Worm (Caenorhabditis elegans) whole organism, young adult: Measurements from ENCODE around the gene ugt-42.

Experiments used
- F10E7.11 ChIP-seq: sonication (generic microtip); optimal IDR thresholded peaks from 2 replicates; lab custom pipeline; 2017; ENCODE audit warnings: mild to moderate bottlenecking, missing genetic modification characterization, moderate library complexity, missing compliant biosample characterization
- F57C9.4 ChIP-seq: sonication (generic microtip); optimal IDR thresholded peaks from 2 replicates; lab custom pipeline; 2017; ENCODE audit warnings: mild to moderate bottlenecking, missing genetic modification characterization, missing compliant biosample characterization
- Y67H2A.10 ChIP-seq: fragments of 200-800 bp; sonication (Bioruptor generic); conservative IDR thresholded peaks from 2 replicates; pipeline ENCODE4 v1.3.6; 2022; ENCODE audit warnings: missing genetic modification reagents, missing genetic modification characterization, missing compliant biosample characterization
- ama-1 ChIP-seq, 3 experiments: fragments of 150-350 bp in 1 of 3; sonication (generic microtip) in 2 of 3; optimal IDR thresholded peaks; 2 replicates each; lab custom pipeline; 2014 to 2018; ENCODE audit warnings: missing biosample characterization in 2 of 3, missing genetic modification characterization in 2 of 3, missing genetic modification reagents in 2 of 3
- attf-6 ChIP-seq: fragments of 200-800 bp; sonication (Bioruptor generic); IDR thresholded peaks from 2 replicates; pipeline ENCODE4 v1.3.6; 2022; ENCODE audit warnings: missing genetic modification reagents, missing genetic modification characterization, missing compliant biosample characterization
- efl-1 ChIP-seq: fragments of 150-350 bp; optimal IDR thresholded peaks from 2 replicates; lab custom pipeline; 2014; ENCODE audit warnings: missing biosample characterization, missing genetic modification reagents, missing genetic modification characterization
- hmg-20 ChIP-seq: fragments of 200-800 bp; sonication (Bioruptor generic); IDR thresholded peaks from 2 replicates; pipeline ENCODE4 v1.3.6; 2022; ENCODE audit warnings: missing genetic modification reagents, missing genetic modification characterization, missing compliant biosample characterization
- madf-10 ChIP-seq: sonication (generic microtip); optimal IDR thresholded peaks from 2 replicates; lab custom pipeline; 2016; ENCODE audit warnings: mild to moderate bottlenecking, missing genetic modification characterization, missing compliant biosample characterization
- madf-8 ChIP-seq: fragments of 200-800 bp; sonication (Bioruptor generic); conservative IDR thresholded peaks from 2 replicates; pipeline ENCODE4 v1.3.6; 2022; ENCODE audit warnings: missing genetic modification reagents, missing genetic modification characterization, missing compliant biosample characterization
- nhr-27 ChIP-seq: fragments of 200-800 bp; sonication (Bioruptor generic); optimal IDR thresholded peaks from 2 replicates; lab custom pipeline; 2018; ENCODE audit warnings: mild to moderate bottlenecking, missing genetic modification characterization, moderate library complexity, missing compliant biosample characterization
- sdz-38 ChIP-seq: sonication (generic microtip); optimal IDR thresholded peaks from 2 replicates; lab custom pipeline; 2016; ENCODE audit warnings: missing genotype, missing genetic modification characterization, missing compliant biosample characterization
- snpc-1.1 ChIP-seq: sonication (generic microtip); optimal IDR thresholded peaks from 2 replicates; lab custom pipeline; 2017; ENCODE audit warnings: missing genetic modification characterization, mild to moderate bottlenecking, missing compliant biosample characterization, antibody characterized with exemption, moderate library complexity, missing genotype, missing genetic modification reagents; ENCODE audit not compliant: insufficient read depth
- snpc-4 ChIP-seq, 5 experiments: fragments of 150-350 bp in 1 of 5; sonication (generic microtip) in 4 of 5; optimal IDR thresholded peaks; 2 replicates each; lab custom pipeline; 2014 to 2018; ENCODE audit warnings: missing genetic modification characterization in 5 of 5, missing biosample characterization in 3 of 5, antibody characterized with exemption in 2 of 5, mild to moderate bottlenecking in 2 of 5, missing compliant biosample characterization in 2 of 5, missing genotype in 2 of 5, moderate library complexity in 2 of 5, missing genetic modification reagents in 1 of 5

DNA sequence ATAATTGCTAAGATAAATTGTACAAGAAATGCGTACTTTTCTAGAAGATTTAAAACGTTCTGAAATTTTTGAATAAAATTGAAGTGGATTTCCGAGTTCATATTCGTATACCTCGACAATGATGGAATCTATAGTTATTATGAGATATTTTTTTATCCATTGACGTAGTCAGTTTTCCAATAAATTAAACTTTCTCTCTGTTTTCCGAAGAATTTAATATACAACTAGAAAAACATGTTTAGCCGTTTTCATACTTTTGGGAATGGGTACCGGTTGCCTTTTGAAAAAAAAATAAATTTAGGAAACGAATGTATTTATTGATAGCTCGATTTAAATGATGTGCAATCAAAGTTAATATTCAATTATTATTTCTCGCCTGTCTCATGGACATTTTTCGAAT is 38.1 kb upstream of the ugt-42 start, which contains the start of gene srw-109:
- TF ChIP-seq Y67H2A.10 (GFP tag; lab: Robert Waterston, UW): no peak
- no peak for TF ChIP-seq nhr-27 (tag; lab: Kevin White, UChicago)
- TF ChIP-seq snpc-4 (GFP tag; optimal IDR thresholded peaks at IDR 0.05; lab: Kevin White, UChicago): no peak
- no peak for TF ChIP-seq snpc-4 (tag; optimal IDR thresholded peaks at IDR 0.05; lab: Kevin White, UChicago)
- no peak for TF ChIP-seq efl-1
- no peak for TF ChIP-seq ama-1 (optimal IDR thresholded peaks at IDR 0.05; lab: Kevin White, UChicago)
- TF ChIP-seq ama-1 (GFP tag; optimal IDR thresholded peaks at IDR 0.05; lab: Kevin White, UChicago): no peak
- no peak for TF ChIP-seq F57C9.4 (tag; lab: Kevin White, UChicago)
- TF ChIP-seq snpc-1.1 (tag; lab: Kevin White, UChicago): no peak
- TF ChIP-seq sdz-38: no peak
- no peak for TF ChIP-seq madf-10 (tag; lab: Kevin White, UChicago)
- TF ChIP-seq attf-6 (GFP tag; lab: Robert Waterston, UW): no peak
- TF ChIP-seq madf-8: no peak
- TF ChIP-seq F10E7.11 (tag; lab: Kevin White, UChicago): no peak
- no peak for TF ChIP-seq hmg-20 (GFP tag; lab: Robert Waterston, UW)
